Worm (Caenorhabditis elegans) whole organism, L4/young adult: ENCODE measurements around the gene stc-1.

ENCODE experiments used
- W03F9.2 ChIP-seq: fragments of 150-350 bp; optimal IDR thresholded peaks from 2 replicates; lab custom pipeline; 2014; ENCODE audit warnings: missing biosample characterization, missing genetic modification characterization
- him-1 ChIP-seq: sonication (generic microtip); optimal IDR thresholded peaks from 2 replicates; lab custom pipeline; 2016; ENCODE audit warnings: missing genotype, missing genetic modification reagents, missing genetic modification characterization, missing compliant biosample characterization

DNA sequence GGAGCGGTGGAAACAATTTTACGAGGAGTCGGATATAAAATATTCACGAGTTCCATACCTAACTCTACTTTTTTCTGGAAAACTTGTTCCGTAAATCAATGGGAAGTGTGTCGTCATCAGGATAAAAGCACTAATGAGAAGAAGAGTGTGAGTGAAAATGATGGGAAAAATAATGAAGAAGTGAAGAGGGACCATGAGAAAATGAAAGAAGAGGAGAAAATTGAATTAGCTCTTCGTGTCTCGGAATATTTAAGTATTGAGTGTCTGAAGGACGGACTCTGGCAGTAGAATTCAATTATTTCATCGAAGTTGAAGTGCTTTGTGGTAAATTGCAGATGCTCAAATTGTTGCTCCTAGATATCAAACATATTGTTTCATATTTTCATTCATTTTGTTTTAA lies 23.3 kb upstream of the stc-1 start:
- no peak for TF ChIP-seq him-1 (tag; lab: Kevin White, UChicago)
- no peak for TF ChIP-seq W03F9.2
